Fruit fly (Drosophila melanogaster) whole organism, adult: ENCODE results near the gene Kr-h2.

Experiments
- CG11617 ChIP-seq: fragments of 200-800 bp; sonication (Bioruptor generic); optimal IDR thresholded peaks from 2 replicates; lab custom pipeline; 2017; ENCODE audit warnings: mild to moderate bottlenecking, missing biosample characterization, missing genetic modification reagents, missing genetic modification characterization
- CG12768 ChIP-seq: fragments of 200-800 bp; sonication (Bioruptor generic); optimal IDR thresholded peaks from 2 replicates; lab custom pipeline; 2017; ENCODE audit warnings: missing biosample characterization, missing genetic modification characterization, mild to moderate bottlenecking, moderate library complexity, missing genetic modification reagents
- CG14711 ChIP-seq: fragments of 200-800 bp; sonication (Bioruptor generic); optimal IDR thresholded peaks from 2 replicates; lab custom pipeline; 2018; ENCODE audit warnings: missing biosample characterization, mild to moderate bottlenecking, missing genetic modification characterization, moderate library complexity
- CG1620 ChIP-seq: fragments of 200-800 bp; sonication (Bioruptor generic); optimal IDR thresholded peaks from 2 replicates; lab custom pipeline; 2016; ENCODE audit warnings: missing biosample characterization, missing genetic modification characterization
- CG33017 ChIP-seq: fragments of 200-800 bp; sonication (Bioruptor generic); optimal IDR thresholded peaks from 2 replicates; lab custom pipeline; 2018; ENCODE audit warnings: missing biosample characterization, mild to moderate bottlenecking, missing genetic modification characterization, moderate library complexity
- CG5204 ChIP-seq: fragments of 200-800 bp; sonication (Bioruptor generic); optimal IDR thresholded peaks from 2 replicates; lab custom pipeline; 2016; ENCODE audit warnings: missing biosample characterization, missing genetic modification characterization
- CG7045 ChIP-seq: fragments of 200-800 bp; sonication (Bioruptor generic); optimal IDR thresholded peaks from 2 replicates; lab custom pipeline; 2017; ENCODE audit warnings: missing biosample characterization, mild to moderate bottlenecking, missing genetic modification characterization
- CG7101 ChIP-seq: fragments of 200-800 bp; sonication (Bioruptor generic); optimal IDR thresholded peaks from 2 replicates; lab custom pipeline; 2018; ENCODE audit warnings: missing biosample characterization, mild to moderate bottlenecking, missing genetic modification characterization, moderate library complexity
- Clk ChIP-seq: fragments of 200-800 bp; sonication (Bioruptor generic); optimal IDR thresholded peaks from 2 replicates; lab custom pipeline; 2017; ENCODE audit warnings: missing biosample characterization, missing genetic modification characterization
- Crg-1 ChIP-seq: fragments of 200-800 bp; sonication (Bioruptor generic); optimal IDR thresholded peaks from 2 replicates; lab custom pipeline; 2016; ENCODE audit warnings: missing biosample characterization, missing genetic modification characterization
- Hr96 ChIP-seq: fragments of 200-800 bp; sonication (Bioruptor generic); optimal IDR thresholded peaks from 2 replicates; lab custom pipeline; 2016; ENCODE audit warnings: missing biosample characterization, missing genetic modification characterization
- Mnt ChIP-seq: fragments of 200-800 bp; sonication (Bioruptor generic); optimal IDR thresholded peaks from 2 replicates; lab custom pipeline; 2016; ENCODE audit warnings: missing biosample characterization, mild to moderate bottlenecking, missing genetic modification characterization
- bab1 ChIP-seq: fragments of 200-800 bp; sonication (Bioruptor generic); optimal IDR thresholded peaks from 3 replicates; lab custom pipeline; 2019; ENCODE audit warnings: missing biosample characterization, mild to moderate bottlenecking, missing genetic modification characterization, moderate library complexity
- cic ChIP-seq: fragments of 200-800 bp; sonication (Bioruptor generic); optimal IDR thresholded peaks from 2 replicates; lab custom pipeline; 2017; ENCODE audit warnings: missing biosample characterization, mild to moderate bottlenecking, missing genetic modification characterization, moderate library complexity
- cnc ChIP-seq, 2 experiments: fragments of >200 bp; optimal IDR thresholded peaks; 2 replicates each; lab custom pipeline; 2017
- kay ChIP-seq: fragments of 200-800 bp; sonication (Bioruptor generic); peaks from one replicate; lab custom pipeline; 2016; ENCODE audit warnings: missing biosample characterization, missing genetic modification characterization, borderline replicate concordance
- ovo ChIP-seq: fragments of 200-800 bp; sonication (Bioruptor generic); optimal IDR thresholded peaks from 2 replicates; lab custom pipeline; 2016; ENCODE audit warnings: missing biosample characterization, missing genetic modification characterization
- pad ChIP-seq: fragments of 200-800 bp; sonication (Bioruptor generic); optimal IDR thresholded peaks from 3 replicates; lab custom pipeline; 2017; ENCODE audit warnings: missing biosample characterization, missing genetic modification characterization, mild to moderate bottlenecking, moderate library complexity, missing genetic modification reagents
- tj ChIP-seq: fragments of 200-800 bp; sonication (Bioruptor generic); optimal IDR thresholded peaks from 3 replicates; lab custom pipeline; 2017; ENCODE audit warnings: missing biosample characterization, mild to moderate bottlenecking, missing genetic modification characterization, moderate library complexity
- toe ChIP-seq: fragments of 200-800 bp; sonication (Bioruptor generic); optimal IDR thresholded peaks from 2 replicates; lab custom pipeline; 2016; ENCODE audit warnings: missing biosample characterization, missing genetic modification characterization

The Kr-h2 gene

DNA sequence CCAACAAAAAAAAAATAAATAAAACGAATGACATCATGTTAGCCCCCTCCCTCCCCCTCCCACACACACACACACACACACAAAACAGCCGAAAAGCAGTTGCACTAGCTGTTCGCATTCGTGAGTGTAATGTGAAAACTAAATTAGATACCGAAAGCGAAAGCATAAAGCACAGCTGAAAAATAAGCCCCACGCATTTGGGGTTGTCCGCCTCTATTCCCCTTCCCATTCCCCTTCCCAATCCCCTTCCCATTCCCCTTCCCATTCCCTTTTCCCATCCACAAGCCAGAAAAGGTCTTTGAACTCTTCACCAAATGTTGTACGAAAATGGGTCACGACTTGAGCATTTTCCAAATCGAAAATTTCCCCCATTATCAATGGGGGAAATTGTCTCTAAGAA, 4.6 kb downstream of the Kr-h2 start:
- TF ChIP-seq toe (no peak), CG12768 (GFP tag; lab: Kevin White, UChicago) (no peak), CG14711 (tag; lab: Kevin White, UChicago) (no peak), tj (GFP tag; lab: Kevin White, UChicago) (no peak), CG7101 (no peak), Hr96 (GFP tag; lab: Kevin White, UChicago) (no peak), ovo (GFP tag; lab: Kevin White, UChicago) (no peak), pad (GFP tag; lab: Kevin White, UChicago) (no peak), CG1620 (no peak), Crg-1 (GFP tag; lab: Kevin White, UChicago) (no peak), cic (GFP tag; lab: Kevin White, UChicago) (no peak), CG5204 (no peak), cnc (optimal IDR thresholded peaks at IDR 0.05; lab: Kevin White, UChicago) (no peak), bab1 (GFP tag; lab: Kevin White, UChicago) (no peak), kay (GFP tag; lab: Kevin White, UChicago) (no peak), Mnt (no peak), Clk (no peak)

DNA sequence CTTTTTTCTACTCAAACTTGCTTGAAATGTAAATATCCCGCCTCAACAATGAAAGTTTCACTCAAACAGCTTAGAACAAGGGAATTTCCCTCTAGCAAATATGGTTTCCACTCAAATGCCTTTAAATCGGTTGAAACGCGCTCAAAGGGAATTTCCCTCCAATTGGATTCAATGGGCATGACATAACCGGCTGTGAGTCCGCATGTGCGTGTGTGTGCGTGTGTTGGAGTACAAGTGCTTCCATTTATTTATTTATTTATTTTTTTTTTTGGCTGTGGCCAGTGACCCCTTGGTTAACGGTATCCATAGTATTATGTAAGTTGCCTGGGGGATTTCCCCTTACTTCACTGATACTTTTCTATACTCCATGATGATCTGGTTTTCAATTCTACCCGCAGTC, 5.4 kb downstream of the Kr-h2 start:
- TF ChIP-seq CG1620 (no peak), Clk (no peak), CG7101 (no peak), toe (no peak), CG33017 (no peak), tj (GFP tag; lab: Kevin White, UChicago) (no peak), CG14711 (tag; lab: Kevin White, UChicago) (no peak), ovo (GFP tag; lab: Kevin White, UChicago) (no peak), pad (GFP tag; lab: Kevin White, UChicago) (no peak), Mnt (no peak), Hr96 (GFP tag; lab: Kevin White, UChicago) (no peak), CG5204 (no peak), cnc (optimal IDR thresholded peaks at IDR 0.05; lab: Kevin White, UChicago) (no peak), CG11617 (GFP tag; lab: Kevin White, UChicago) (no peak), kay (GFP tag; lab: Kevin White, UChicago) (no peak), bab1 (GFP tag; lab: Kevin White, UChicago) (no peak), Crg-1 (GFP tag; lab: Kevin White, UChicago) (no peak)

DNA sequence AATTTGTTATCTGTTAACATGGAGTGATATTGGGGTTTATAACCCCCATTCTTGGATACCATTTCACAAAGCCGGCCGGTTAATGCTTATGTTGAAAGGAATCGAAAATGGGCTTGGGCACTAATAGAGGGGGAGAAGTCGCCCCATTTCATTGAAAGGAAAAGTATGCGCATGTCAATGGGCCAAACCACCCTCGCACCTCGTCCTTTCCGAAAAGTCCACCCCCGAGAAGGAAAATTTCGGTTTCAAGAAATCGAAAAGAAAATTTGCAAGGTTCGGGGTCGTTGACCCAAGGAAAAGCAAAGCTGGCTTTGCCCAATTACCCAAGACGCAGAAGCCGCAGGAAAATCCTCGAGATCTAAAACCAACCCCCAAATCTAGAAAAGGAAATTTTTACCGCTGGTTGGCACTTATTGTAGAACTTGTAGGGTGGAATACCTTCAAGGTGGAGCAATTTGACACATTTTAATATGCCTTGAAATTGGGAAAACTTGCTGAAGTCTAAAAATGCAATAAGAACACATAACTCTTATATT, 6.1 kb downstream of the Kr-h2 start:
- no peak for TF ChIP-seq Clk
- no peak for TF ChIP-seq kay (GFP tag; lab: Kevin White, UChicago)
- TF ChIP-seq Crg-1 (GFP tag; lab: Kevin White, UChicago) = no peak
- TF ChIP-seq tj (GFP tag; lab: Kevin White, UChicago) = no peak
- no peak for TF ChIP-seq CG11617 (GFP tag; lab: Kevin White, UChicago)
- no peak for TF ChIP-seq CG7101
- TF ChIP-seq cnc (optimal IDR thresholded peaks at IDR 0.05; lab: Kevin White, UChicago) = no peak
- no peak for TF ChIP-seq CG5204
- no peak for TF ChIP-seq CG14711 (tag; lab: Kevin White, UChicago)
- no peak for TF ChIP-seq ovo (GFP tag; lab: Kevin White, UChicago)
- no peak for TF ChIP-seq toe
- TF ChIP-seq bab1 (GFP tag; lab: Kevin White, UChicago) = no peak
- TF ChIP-seq Mnt = no peak
- TF ChIP-seq CG33017 = no peak
- no peak for TF ChIP-seq CG7045 (GFP tag; lab: Kevin White, UChicago)
- no peak for TF ChIP-seq CG12768 (GFP tag; lab: Kevin White, UChicago)
- TF ChIP-seq Hr96 (GFP tag; lab: Kevin White, UChicago) = no peak
- TF ChIP-seq CG1620 = no peak
- TF ChIP-seq pad (GFP tag; lab: Kevin White, UChicago) = no peak
- TF ChIP-seq cic (GFP tag; lab: Kevin White, UChicago) = no peak

DNA sequence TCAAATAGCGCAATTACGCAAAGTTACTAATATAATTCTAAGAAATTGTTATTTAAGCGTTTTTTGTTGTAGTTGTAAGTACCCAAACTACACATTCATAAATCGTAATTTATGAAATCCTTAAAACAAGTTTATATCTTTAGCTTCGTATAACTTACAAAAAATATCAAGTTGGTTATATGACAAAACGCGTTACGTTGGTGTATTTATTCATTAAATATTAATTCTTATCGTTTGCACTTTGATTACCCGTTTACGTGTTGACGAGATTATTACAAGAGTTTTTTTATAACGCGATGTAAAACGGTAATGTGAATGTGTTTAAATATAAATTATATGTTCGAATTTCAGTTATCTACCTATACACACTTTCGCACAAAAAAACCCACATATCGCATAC, 6.8 kb downstream of the Kr-h2 start:
- TF ChIP-seq cic (GFP tag; lab: Kevin White, UChicago) (no peak), kay (GFP tag; lab: Kevin White, UChicago) (peak; percentile 98), Crg-1 (GFP tag; lab: Kevin White, UChicago) (no peak), ovo (GFP tag; lab: Kevin White, UChicago) (no peak), Hr96 (GFP tag; lab: Kevin White, UChicago) (no peak), toe (no peak), pad (GFP tag; lab: Kevin White, UChicago) (no peak)

DNA sequence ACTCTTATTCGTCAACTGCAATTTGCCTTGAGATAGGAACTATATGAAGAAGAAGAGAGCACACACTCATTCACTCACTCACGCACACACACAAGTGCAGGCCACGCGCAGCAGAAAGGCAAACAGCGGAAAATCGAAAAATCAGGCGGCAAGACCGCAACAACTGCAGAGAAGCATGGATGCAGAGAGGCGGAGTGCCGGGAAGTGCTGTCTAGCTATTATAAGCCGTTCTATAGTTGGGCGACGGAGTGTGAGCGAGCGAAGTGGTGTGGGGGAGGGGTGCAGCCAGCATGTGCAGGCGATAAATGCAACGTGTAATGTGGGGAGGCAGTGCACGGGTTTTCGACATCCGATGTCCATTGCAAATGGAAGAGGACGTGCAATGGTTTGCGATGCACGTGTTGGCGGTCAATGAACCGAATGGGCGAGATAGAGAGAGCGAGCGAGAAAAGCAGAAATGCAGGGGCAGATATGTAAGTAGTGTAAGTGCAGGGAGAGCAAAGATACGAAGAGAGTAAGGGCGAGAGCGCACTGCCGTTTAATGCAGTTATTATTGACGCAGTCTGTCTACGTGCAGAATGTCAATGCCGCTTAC, 8.1 kb downstream of the Kr-h2 start:
- TF ChIP-seq CG7045 (GFP tag; lab: Kevin White, UChicago) (peak; percentile 13), CG7101 (peak; percentile 40), CG1620 (peak; percentile 31), CG5204 (no peak), CG11617 (GFP tag; lab: Kevin White, UChicago) (peak; percentile 48), Hr96 (GFP tag; lab: Kevin White, UChicago) (no peak), toe (peak; percentile 68), bab1 (GFP tag; lab: Kevin White, UChicago) (peak; percentile 5), pad (GFP tag; lab: Kevin White, UChicago) (peak; percentile 86), Crg-1 (GFP tag; lab: Kevin White, UChicago) (peak; percentile 81), cnc (optimal IDR thresholded peaks at IDR 0.05; lab: Kevin White, UChicago) (peak in 1 of 2 experiments; percentile 90), kay (GFP tag; lab: Kevin White, UChicago) (peak; percentile 99), Clk (peak; percentile 91), CG33017 (peak; percentile 55), ovo (GFP tag; lab: Kevin White, UChicago) (peak; percentile 88), tj (GFP tag; lab: Kevin White, UChicago) (peak; percentile 100), Mnt (peak; percentile 99), CG12768 (GFP tag; lab: Kevin White, UChicago) (peak; percentile 91), CG14711 (tag; lab: Kevin White, UChicago) (peak; percentile 18), cic (GFP tag; lab: Kevin White, UChicago) (peak; percentile 100)
